Worm (Caenorhabditis elegans): Measurements from ENCODE around the gene C18B2.2.

C18B2.2 gene

DNA sequence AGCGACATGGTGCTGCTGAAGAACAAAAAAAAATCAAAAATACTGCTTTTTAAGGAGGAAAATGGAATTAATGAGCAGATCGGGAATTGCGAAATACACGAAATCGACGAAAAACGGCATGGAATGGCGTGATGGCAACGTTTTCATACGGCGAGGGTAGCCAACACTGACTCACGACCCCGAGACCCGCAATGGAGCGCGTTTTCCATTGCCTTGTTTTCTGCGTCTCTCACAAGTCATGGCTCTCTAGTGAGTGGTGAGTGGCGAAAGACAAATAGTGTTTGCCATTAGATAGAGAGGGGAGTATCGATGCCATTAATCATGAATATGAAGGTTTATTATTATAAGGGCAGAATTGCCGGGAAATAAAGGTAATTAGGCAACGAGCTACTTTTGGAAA, 17.5 kb upstream of the C18B2.2 start, which contains the start of gene C18B2.4 (continued):
- TF ChIP-seq him-1 (tag; optimal IDR thresholded peaks at IDR 0.05): no peak
- TF ChIP-seq T26A5.8 (tag; optimal IDR thresholded peaks at IDR 0.05): no peak
- no peak for TF ChIP-seq ztf-3 (GFP tag; optimal IDR thresholded peaks at IDR 0.05)
- no peak for TF ChIP-seq lsy-27 (tag; optimal IDR thresholded peaks at IDR 0.05; ENCODE audit: borderline replicate concordance, insufficient read depth)
- no peak for TF ChIP-seq rpc-1 (optimal IDR thresholded peaks at IDR 0.05)
- no peak for TF ChIP-seq rpc-1 (tag; optimal IDR thresholded peaks at IDR 0.05)
- no peak for TF ChIP-seq repo-1 (tag; optimal IDR thresholded peaks at IDR 0.05)
- TF ChIP-seq tbx-9 (tag; optimal IDR thresholded peaks at IDR 0.05; ENCODE audit: borderline replicate concordance): no peak
- no peak for TF ChIP-seq efl-1 (GFP tag; optimal IDR thresholded peaks at IDR 0.05)
- no peak for TF ChIP-seq T07F8.4 (tag; optimal IDR thresholded peaks at IDR 0.05)
- peak; percentile 96 for TF ChIP-seq nhr-80 (tag; optimal IDR thresholded peaks at IDR 0.05)
- no peak for TF ChIP-seq F57A8.1 (GFP tag; optimal IDR thresholded peaks at IDR 0.05)
- TF ChIP-seq ztf-26 (tag; optimal IDR thresholded peaks at IDR 0.05): no peak
- no peak for TF ChIP-seq C06A6.2 (GFP tag; conservative IDR thresholded peaks at IDR 0.05)
- TF ChIP-seq rec-8 (tag; optimal IDR thresholded peaks at IDR 0.05): no peak
- TF ChIP-seq lsl-1 (GFP tag; optimal IDR thresholded peaks at IDR 0.05): no peak
- TF ChIP-seq ceh-27 (GFP tag; optimal IDR thresholded peaks at IDR 0.05): peak; percentile 64
- TF ChIP-seq F55B11.4 (tag; optimal IDR thresholded peaks at IDR 0.05; ENCODE audit: borderline replicate concordance, insufficient read depth): no peak
- TF ChIP-seq F39B2.1 (GFP tag; IDR thresholded peaks at IDR 0.05): no peak
- no peak for TF ChIP-seq Y79H2A.3 (GFP tag; conservative IDR thresholded peaks at IDR 0.05)
- no peak for TF ChIP-seq unc-130 (GFP tag; optimal IDR thresholded peaks at IDR 0.05)
- no peak for TF ChIP-seq snpc-1.3 (tag; optimal IDR thresholded peaks at IDR 0.05; ENCODE audit: insufficient read depth)
- TF ChIP-seq F49E8.2 (tag; optimal IDR thresholded peaks at IDR 0.05; ENCODE audit: insufficient read depth): no peak
- no peak for TF ChIP-seq mes-4 (tag; optimal IDR thresholded peaks at IDR 0.05)
- TF ChIP-seq gei-17 (GFP tag; optimal IDR thresholded peaks at IDR 0.05): no peak
- no peak for TF ChIP-seq egl-44 (GFP tag; IDR thresholded peaks at IDR 0.05)
- TF ChIP-seq Y56A3A.18 (GFP tag; IDR thresholded peaks at IDR 0.05): no peak
- peak; percentile 8 for TF ChIP-seq ztf-18 (tag; optimal IDR thresholded peaks at IDR 0.05)
- TF ChIP-seq lir-1 (GFP tag; conservative IDR thresholded peaks at IDR 0.05): 0 out of 2 replicates have a peak, but pooled peaks have one; percentile 27
- peak in 1 of 3 experiments; percentile 52 for TF ChIP-seq lin-35 (GFP tag; optimal IDR thresholded peaks at IDR 0.05)
- TF ChIP-seq attf-5 (GFP tag; optimal IDR thresholded peaks at IDR 0.05): peak; percentile 94
- TF ChIP-seq akir-1 (GFP tag; optimal IDR thresholded peaks at IDR 0.05): no peak
- peak; percentile 21 for TF ChIP-seq snpc-4 (GFP tag; optimal IDR thresholded peaks at IDR 0.05)
- TF ChIP-seq snpc-4 (tag; optimal IDR thresholded peaks at IDR 0.05): peak in 2 of 4 experiments; percentile 23 to 65
- no peak for TF ChIP-seq egrh-3 (GFP tag; IDR thresholded peaks at IDR 0.05)
- peak; percentile 30 for TF ChIP-seq sptf-2 (GFP tag; optimal IDR thresholded peaks at IDR 0.05)
- TF ChIP-seq sdz-38 (tag; optimal IDR thresholded peaks at IDR 0.05): no peak
- TF ChIP-seq B0019.2 (GFP tag; conservative IDR thresholded peaks at IDR 0.05): no peak
- no peak for TF ChIP-seq hlh-12 (tag; optimal IDR thresholded peaks at IDR 0.05)
- TF ChIP-seq ama-1 (optimal IDR thresholded peaks at IDR 0.05): no peak
- TF ChIP-seq ama-1 (GFP tag; optimal IDR thresholded peaks at IDR 0.05): no peak
- no peak for TF ChIP-seq attf-6 (GFP tag; IDR thresholded peaks at IDR 0.05)
- no peak for TF ChIP-seq athp-1 (tag; optimal IDR thresholded peaks at IDR 0.05)
- TF ChIP-seq F22D6.2 (tag; optimal IDR thresholded peaks at IDR 0.05): no peak
- TF ChIP-seq F33H1.4 (GFP tag; IDR thresholded peaks at IDR 0.05): no peak
- TF ChIP-seq F10E7.11 (tag; optimal IDR thresholded peaks at IDR 0.05): no peak
- TF ChIP-seq ztf-6 (GFP tag; IDR thresholded peaks at IDR 0.05): no peak

Data from whole organism, young adult.